Worm (Caenorhabditis elegans) whole organism, young adult: ENCODE results near the gene F26F4.2.

ENCODE experiments used
- B0336.3 ChIP-seq: fragments of 200-800 bp; sonication (Bioruptor generic); IDR thresholded peaks from 2 replicates; pipeline ENCODE4 v1.3.6; 2022; ENCODE audit warnings: missing genetic modification characterization, missing compliant biosample characterization
- F57C9.4 ChIP-seq: sonication (generic microtip); optimal IDR thresholded peaks from 2 replicates; lab custom pipeline; 2017; ENCODE audit warnings: mild to moderate bottlenecking, missing genetic modification characterization, missing compliant biosample characterization
- ama-1 ChIP-seq, 3 experiments: fragments of 150-350 bp in 1 of 3; sonication (generic microtip) in 2 of 3; optimal IDR thresholded peaks; 2 replicates each; lab custom pipeline; 2014 to 2018; ENCODE audit warnings: missing biosample characterization in 2 of 3, missing genetic modification characterization in 2 of 3, missing genetic modification reagents in 2 of 3
- egl-18 ChIP-seq: fragments of 200-800 bp; sonication (Bioruptor generic); IDR thresholded peaks from 2 replicates; pipeline ENCODE4 v1.3.6; 2022; ENCODE audit warnings: missing genetic modification reagents, missing genetic modification characterization, missing compliant biosample characterization
- madf-6 ChIP-seq: fragments of 200-800 bp; sonication (Bioruptor generic); IDR thresholded peaks from 2 replicates; pipeline ENCODE4 v1.3.6; 2022; ENCODE audit warnings: missing genetic modification reagents, missing genetic modification characterization, missing compliant biosample characterization
- nfya-1 ChIP-seq: sonication (generic microtip); optimal IDR thresholded peaks from 2 replicates; lab custom pipeline; 2017; ENCODE audit warnings: antibody characterized with exemption, missing compliant biosample characterization, missing genetic modification characterization, borderline replicate concordance; ENCODE audit not compliant: insufficient read depth
- pha-4 ChIP-seq: fragments of 150-350 bp; sonication (generic microtip); optimal IDR thresholded peaks from 2 replicates; lab custom pipeline; 2014; ENCODE audit warnings: missing biosample characterization, missing genetic modification reagents, missing genetic modification characterization
- sea-2 ChIP-seq: fragments of 200-800 bp; sonication (Bioruptor generic); IDR thresholded peaks from 2 replicates; pipeline ENCODE4 v1.3.6; 2022; ENCODE audit warnings: missing genetic modification characterization, missing compliant biosample characterization
- unc-62 ChIP-seq: fragments of 150-350 bp; optimal IDR thresholded peaks from 2 replicates; lab custom pipeline; 2014; ENCODE audit warnings: missing biosample characterization, missing genetic modification reagents, missing genetic modification characterization
- ztf-18 ChIP-seq: sonication (generic microtip); optimal IDR thresholded peaks from 2 replicates; lab custom pipeline; 2016; ENCODE audit warnings: missing genotype, mild to moderate bottlenecking, missing genetic modification characterization, missing compliant biosample characterization

DNA sequence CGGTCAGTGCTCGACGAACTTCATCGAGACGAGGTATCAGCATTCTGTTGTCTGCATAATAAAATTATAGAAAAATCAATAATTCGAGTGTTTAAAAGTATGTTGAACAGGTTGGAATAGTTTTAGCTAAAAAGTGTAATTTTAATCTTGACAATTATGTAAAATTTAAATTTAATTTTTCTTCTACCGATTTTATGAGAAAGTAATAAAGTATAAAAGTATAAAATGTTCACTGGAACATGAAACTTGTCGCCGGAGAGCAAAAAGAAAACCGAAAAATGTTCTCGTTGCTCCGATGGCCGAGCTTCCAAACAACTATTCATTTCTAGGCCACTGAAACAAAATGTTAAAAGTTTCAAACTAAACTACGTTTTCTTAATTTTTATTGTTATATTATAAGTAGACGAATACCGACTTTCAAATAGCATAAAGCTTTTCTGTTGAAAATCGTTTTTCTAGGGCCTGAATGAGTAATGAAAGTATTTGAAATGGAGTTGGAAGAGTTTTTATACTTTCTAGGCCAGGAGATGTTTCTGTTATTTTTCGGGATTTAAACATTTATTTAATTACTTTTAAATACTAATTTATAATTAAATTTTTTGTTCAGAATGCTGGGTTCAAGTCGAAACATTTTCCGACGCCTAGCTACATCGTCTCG lies 49.2 kb upstream of the F26F4.2 start, which contains the start of the genes C35D10.10 and C35D10.5:
- TF ChIP-seq B0336.3 (GFP tag; lab: Robert Waterston, UW) (no peak), ztf-18 (no peak), unc-62 (GFP tag; lab: Kevin White, UChicago) (no peak), sea-2 (GFP tag; lab: Robert Waterston, UW) (no peak), pha-4 (tag; lab: Kevin White, UChicago) (no peak), ama-1 (optimal IDR thresholded peaks at IDR 0.05; lab: Kevin White, UChicago) (no peak), ama-1 (GFP tag; optimal IDR thresholded peaks at IDR 0.05; lab: Kevin White, UChicago) (no peak), nfya-1 (no peak), egl-18 (GFP tag; lab: Robert Waterston, UW) (no peak), madf-6 (GFP tag; lab: Robert Waterston, UW) (no peak), F57C9.4 (tag; lab: Kevin White, UChicago) (no peak)
